Worm (Caenorhabditis elegans): ENCODE data around the gene M163.10.

The M163.10 gene

ce11 chrX:14484827-14485226 is 14.0 kb downstream of the M163.10 start, which contains the start of gene M163.8:
M163.8 (plus strand) TSS chrX:14485127.
- TF ChIP-seq elt-1 (tag; optimal IDR thresholded peaks at IDR 0.05; ENCODE audit: borderline replicate concordance, insufficient read depth) (no peak), unc-62 (GFP tag; optimal IDR thresholded peaks at IDR 0.05) (no peak), lsy-2 (tag; optimal IDR thresholded peaks at IDR 0.05) (no peak), lin-32 (GFP tag; optimal IDR thresholded peaks at IDR 0.05) (no peak), hlh-1 (tag; optimal IDR thresholded peaks at IDR 0.05) (no peak), elt-3 (tag; optimal IDR thresholded peaks at IDR 0.05) (no peak), zip-8 (tag; optimal IDR thresholded peaks at IDR 0.05) (no peak), unc-39 (tag; optimal IDR thresholded peaks at IDR 0.05) (no peak), mab-5 (tag; optimal IDR thresholded peaks at IDR 0.05) (no peak), nhr-76 (tag; optimal IDR thresholded peaks at IDR 0.05) (no peak), tbx-8 (GFP tag; optimal IDR thresholded peaks at IDR 0.05) (no peak), drap-1 (GFP tag; optimal IDR thresholded peaks at IDR 0.05) (no peak), ztf-11 (tag; optimal IDR thresholded peaks at IDR 0.05) (no peak)

ce11 chrX:14486503-14486902 is 15.7 kb downstream of the M163.10 start:
- TF ChIP-seq snpc-4 (tag; optimal IDR thresholded peaks at IDR 0.05) (no peak), drap-1 (GFP tag; optimal IDR thresholded peaks at IDR 0.05) (no peak), bed-3 (GFP tag; optimal IDR thresholded peaks at IDR 0.05) (no peak), nhr-28 (tag; optimal IDR thresholded peaks at IDR 0.05) (no peak), nhr-237 (tag; optimal IDR thresholded peaks at IDR 0.05) (no peak), zip-8 (tag; optimal IDR thresholded peaks at IDR 0.05) (peak; percentile 97), elt-3 (tag; optimal IDR thresholded peaks at IDR 0.05) (no peak), elt-1 (tag; optimal IDR thresholded peaks at IDR 0.05; ENCODE audit: borderline replicate concordance, insufficient read depth) (no peak), nhr-76 (tag; optimal IDR thresholded peaks at IDR 0.05) (no peak), lsy-2 (tag; optimal IDR thresholded peaks at IDR 0.05) (no peak), ceh-39 (tag; optimal IDR thresholded peaks at IDR 0.05) (peak; percentile 58), unc-39 (tag; optimal IDR thresholded peaks at IDR 0.05) (no peak), mep-1 (tag; optimal IDR thresholded peaks at IDR 0.05) (peak; percentile 43), sem-2 (GFP tag; optimal IDR thresholded peaks at IDR 0.05) (no peak), ztf-11 (tag; optimal IDR thresholded peaks at IDR 0.05) (peak; percentile 26), M03D4.4 (tag; optimal IDR thresholded peaks at IDR 0.05) (no peak), ceh-43 (GFP tag; optimal IDR thresholded peaks at IDR 0.05) (peak; percentile 80), cnd-1 (tag; optimal IDR thresholded peaks at IDR 0.05) (peak; percentile 97), flh-1 (GFP tag; optimal IDR thresholded peaks at IDR 0.05) (no peak), unc-120 (tag; optimal IDR thresholded peaks at IDR 0.05; ENCODE audit: poor library complexity, severe bottlenecking) (no peak), mls-2 (tag; optimal IDR thresholded peaks at IDR 0.05) (peak; percentile 67), ceh-83 (GFP tag; optimal IDR thresholded peaks at IDR 0.05) (no peak), lin-32 (GFP tag; optimal IDR thresholded peaks at IDR 0.05) (peak; percentile 90), nhr-12 (tag; optimal IDR thresholded peaks at IDR 0.05) (no peak), sptf-1 (tag; optimal IDR thresholded peaks at IDR 0.05) (no peak), nhr-2 (tag; optimal IDR thresholded peaks at IDR 0.05) (peak; percentile 92), unc-62 (GFP tag; optimal IDR thresholded peaks at IDR 0.05) (peak; percentile 41), blmp-1 (tag; optimal IDR thresholded peaks at IDR 0.05) (no peak), ces-1 (GFP tag; optimal IDR thresholded peaks at IDR 0.05) (no peak), mab-5 (tag; optimal IDR thresholded peaks at IDR 0.05) (no peak), tbx-8 (GFP tag; optimal IDR thresholded peaks at IDR 0.05) (no peak), hlh-1 (tag; optimal IDR thresholded peaks at IDR 0.05) (peak; percentile 82), pha-4 (tag; optimal IDR thresholded peaks at IDR 0.05) (no peak), lin-13 (tag; optimal IDR thresholded peaks at IDR 0.05) (no peak), ham-2 (GFP tag; optimal IDR thresholded peaks at IDR 0.05) (no peak)

- TF ChIP-seq unc-62 (GFP tag; optimal IDR thresholded peaks at IDR 0.05): peak; percentile 28
- no peak for TF ChIP-seq sptf-1 (tag; optimal IDR thresholded peaks at IDR 0.05)
- no peak for TF ChIP-seq ceh-39 (tag; optimal IDR thresholded peaks at IDR 0.05)
- TF ChIP-seq mep-1 (tag; optimal IDR thresholded peaks at IDR 0.05): no peak
- TF ChIP-seq mls-2 (tag; optimal IDR thresholded peaks at IDR 0.05): peak; percentile 26
- TF ChIP-seq nhr-2 (tag; optimal IDR thresholded peaks at IDR 0.05): no peak
- no peak for TF ChIP-seq ceh-43 (GFP tag; optimal IDR thresholded peaks at IDR 0.05)
- TF ChIP-seq tbx-8 (GFP tag; optimal IDR thresholded peaks at IDR 0.05): no peak
- TF ChIP-seq drap-1 (GFP tag; optimal IDR thresholded peaks at IDR 0.05): no peak
- no peak for TF ChIP-seq unc-39 (tag; optimal IDR thresholded peaks at IDR 0.05)
- no peak for TF ChIP-seq lsy-2 (tag; optimal IDR thresholded peaks at IDR 0.05)
- TF ChIP-seq blmp-1 (tag; optimal IDR thresholded peaks at IDR 0.05): no peak
- TF ChIP-seq nhr-12 (tag; optimal IDR thresholded peaks at IDR 0.05): no peak
- TF ChIP-seq cnd-1 (tag; optimal IDR thresholded peaks at IDR 0.05): peak; percentile 74
- TF ChIP-seq ceh-83 (GFP tag; optimal IDR thresholded peaks at IDR 0.05): no peak
- no peak for TF ChIP-seq flh-1 (GFP tag; optimal IDR thresholded peaks at IDR 0.05)
- TF ChIP-seq M03D4.4 (tag; optimal IDR thresholded peaks at IDR 0.05): no peak
- TF ChIP-seq elt-1 (tag; optimal IDR thresholded peaks at IDR 0.05; ENCODE audit: borderline replicate concordance, insufficient read depth): peak; percentile 40
- no peak for TF ChIP-seq pha-4 (tag; optimal IDR thresholded peaks at IDR 0.05)
- no peak for TF ChIP-seq zip-8 (tag; optimal IDR thresholded peaks at IDR 0.05)
- TF ChIP-seq sem-2 (GFP tag; optimal IDR thresholded peaks at IDR 0.05): no peak
- TF ChIP-seq hlh-1 (tag; optimal IDR thresholded peaks at IDR 0.05): no peak
- TF ChIP-seq lin-32 (GFP tag; optimal IDR thresholded peaks at IDR 0.05): no peak
- TF ChIP-seq ces-1 (GFP tag; optimal IDR thresholded peaks at IDR 0.05): peak; percentile 94
- no peak for TF ChIP-seq unc-120 (tag; optimal IDR thresholded peaks at IDR 0.05; ENCODE audit: poor library complexity, severe bottlenecking)
- TF ChIP-seq bed-3 (GFP tag; optimal IDR thresholded peaks at IDR 0.05): no peak
- TF ChIP-seq nhr-76 (tag; optimal IDR thresholded peaks at IDR 0.05): no peak
- no peak for TF ChIP-seq elt-3 (tag; optimal IDR thresholded peaks at IDR 0.05)
- no peak for TF ChIP-seq nhr-237 (tag; optimal IDR thresholded peaks at IDR 0.05)
- TF ChIP-seq nhr-28 (tag; optimal IDR thresholded peaks at IDR 0.05): no peak
- TF ChIP-seq ham-2 (GFP tag; optimal IDR thresholded peaks at IDR 0.05): no peak
- TF ChIP-seq snpc-4 (tag; optimal IDR thresholded peaks at IDR 0.05): no peak
- TF ChIP-seq lin-13 (tag; optimal IDR thresholded peaks at IDR 0.05): no peak
- no peak for TF ChIP-seq ztf-11 (tag; optimal IDR thresholded peaks at IDR 0.05)
- peak; percentile 13 for TF ChIP-seq mab-5 (tag; optimal IDR thresholded peaks at IDR 0.05)
Observed at ce11 chrX:14487333-14487732, 16.5 kb downstream of the M163.10 start.
